Fruit fly (Drosophila melanogaster): ENCODE measurements around the gene Nelf-A.

Gene Nelf-A

dm6 chr3R:21269923-21270322 is 46.4 kb downstream of the Nelf-A start, which contains the start of the genes AP-2sigma and Idi (continued):
- TF ChIP-seq hth (optimal IDR thresholded peaks at IDR 0.05): no peak
- TF ChIP-seq so (GFP tag; IDR thresholded peaks at IDR 0.05): no peak
- no peak for TF ChIP-seq emc (GFP tag; optimal IDR thresholded peaks at IDR 0.05)
- peak; percentile 9 for TF ChIP-seq CG4424 (GFP tag; optimal IDR thresholded peaks at IDR 0.05)
- TF ChIP-seq wek (GFP tag; optimal IDR thresholded peaks at IDR 0.05): no peak
- TF ChIP-seq CG43689 (GFP tag; IDR thresholded peaks at IDR 0.05): no peak
- TF ChIP-seq CG8290 (GFP tag; optimal IDR thresholded peaks at IDR 0.05): no peak
- peak; percentile 10 to 84 for TF ChIP-seq CG8290 (tag; optimal IDR thresholded peaks at IDR 0.05)
- no peak for TF ChIP-seq prd (optimal IDR thresholded peaks at IDR 0.05)
- 0 out of 3 replicates have a peak, but pooled peaks have one; percentile 39 for TF ChIP-seq prd (GFP tag; IDR thresholded peaks at IDR 0.05)
- no peak for TF ChIP-seq Hr39 (optimal IDR thresholded peaks at IDR 0.05)
- peak; percentile 63 for TF ChIP-seq CHES-1-like (GFP tag; optimal IDR thresholded peaks at IDR 0.05)
- no peak for TF ChIP-seq CG1792 (GFP tag; optimal IDR thresholded peaks at IDR 0.05)
- TF ChIP-seq Mrtf (GFP tag; IDR thresholded peaks at IDR 0.05): peak; percentile 23; the same call in 1 of the 3 replicates
- peak; percentile 16 for TF ChIP-seq Mes4 (GFP tag; optimal IDR thresholded peaks at IDR 0.05)
- peak; percentile 80 to 96 for TF ChIP-seq crp (GFP tag; optimal IDR thresholded peaks at IDR 0.05)
- TF ChIP-seq MESR4 (GFP tag; optimal IDR thresholded peaks at IDR 0.05): peak; percentile 83
- no peak for TF ChIP-seq Gug (GFP tag; IDR thresholded peaks at IDR 0.05)
- peak; percentile 35 for TF ChIP-seq CG10431 (GFP tag; optimal IDR thresholded peaks at IDR 0.05)
- TF ChIP-seq CG12744 (GFP tag; optimal IDR thresholded peaks at IDR 0.05): no peak
- TF ChIP-seq Bgb (GFP tag; IDR thresholded peaks at IDR 0.05; ENCODE audit: partially characterized antibody): peak; percentile 37
- TF ChIP-seq CG17385 (GFP tag; optimal IDR thresholded peaks at IDR 0.05): peak; percentile 22
- no peak for TF ChIP-seq Nf-YA (GFP tag; IDR thresholded peaks at IDR 0.05)
- no peak for TF ChIP-seq CG12942 (GFP tag; optimal IDR thresholded peaks at IDR 0.05)
- TF ChIP-seq NC2β (GFP tag; optimal IDR thresholded peaks at IDR 0.05): peak; percentile 16
- no peak for TF ChIP-seq Adf1 (GFP tag; IDR thresholded peaks at IDR 0.05)
- no peak for TF ChIP-seq CTCF (GFP tag; optimal IDR thresholded peaks at IDR 0.05)
- no peak for TF ChIP-seq CG14965 (GFP tag; optimal IDR thresholded peaks at IDR 0.05; ENCODE audit: borderline replicate concordance)
- no peak for TF ChIP-seq CG9215 (GFP tag; IDR thresholded peaks at IDR 0.05)
- no peak for TF ChIP-seq ash1 (GFP tag; optimal IDR thresholded peaks at IDR 0.05)
- no peak for TF ChIP-seq rib (GFP tag; IDR thresholded peaks at IDR 0.05)
- peak; percentile 30; the same call in 1 of the 3 replicates for TF ChIP-seq row (GFP tag; IDR thresholded peaks at IDR 0.05)
- peak; percentile 11 for TF ChIP-seq ewg (GFP tag; optimal IDR thresholded peaks at IDR 0.05)
- no peak for TF ChIP-seq gce (GFP tag; IDR thresholded peaks at IDR 0.05)
- no peak for TF ChIP-seq gem (tag; optimal IDR thresholded peaks at IDR 0.05)
- peak; percentile 11 for TF ChIP-seq NC2α (GFP tag; optimal IDR thresholded peaks at IDR 0.05)
- TF ChIP-seq gcm2 (GFP tag; optimal IDR thresholded peaks at IDR 0.05): no peak
- TF ChIP-seq Lhr (GFP tag; optimal IDR thresholded peaks at IDR 0.05): no peak
- no peak for TF ChIP-seq peb (GFP tag; IDR thresholded peaks at IDR 0.05)
- peak; percentile 66 for TF ChIP-seq Dp (GFP tag; optimal IDR thresholded peaks at IDR 0.05)
- no peak for TF ChIP-seq CG18599 (GFP tag; optimal IDR thresholded peaks at IDR 0.05)
- TF ChIP-seq nmo (GFP tag; optimal IDR thresholded peaks at IDR 0.05): peak; percentile 28
- peak; percentile 14 for TF ChIP-seq Dip3 (GFP tag; optimal IDR thresholded peaks at IDR 0.05)
- peak; percentile 65 for TF ChIP-seq chm (GFP tag; IDR thresholded peaks at IDR 0.05)
- TF ChIP-seq CG7928 (GFP tag; optimal IDR thresholded peaks at IDR 0.05): peak; percentile 94
- TF ChIP-seq GATAe (GFP tag; conservative IDR thresholded peaks at IDR 0.05): no peak
- TF ChIP-seq CG15073 (GFP tag; optimal IDR thresholded peaks at IDR 0.05): no peak
- TF ChIP-seq ab (GFP tag; optimal IDR thresholded peaks at IDR 0.05): no peak
- TF ChIP-seq hbn (GFP tag; IDR thresholded peaks at IDR 0.05; ENCODE audit: partially characterized antibody): no peak
- TF ChIP-seq lab (GFP tag; optimal IDR thresholded peaks at IDR 0.05): peak; percentile 50
- no peak for TF ChIP-seq ara (GFP tag; IDR thresholded peaks at IDR 0.05)
- TF ChIP-seq btn (GFP tag; optimal IDR thresholded peaks at IDR 0.05): peak; percentile 7
- no peak for TF ChIP-seq Poxn (GFP tag; IDR thresholded peaks at IDR 0.05)
- no peak for TF ChIP-seq CG3163 (GFP tag; optimal IDR thresholded peaks at IDR 0.05)
